Worm (Caenorhabditis elegans): ENCODE data around the gene ZK177.1.

DNA sequence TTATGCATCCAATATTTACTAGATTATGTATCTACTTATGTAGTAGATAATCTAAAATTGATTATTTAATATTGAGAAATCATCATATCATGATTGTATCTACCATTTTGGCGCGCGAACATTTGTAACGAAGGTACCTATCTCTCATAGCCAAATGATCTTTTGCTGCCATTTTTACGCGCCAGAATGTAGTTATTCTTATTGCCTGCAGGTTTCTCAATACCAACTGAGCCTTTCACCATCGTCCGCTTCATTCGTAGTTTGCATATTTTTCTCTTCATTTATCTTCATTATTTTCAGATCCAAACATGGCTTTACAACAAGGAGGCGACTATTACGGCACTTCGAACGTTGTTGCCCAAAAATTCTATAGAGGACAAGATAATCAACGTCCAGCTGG is at the start of gene ZK177.1:
- TF ChIP-seq T22C8.4 (GFP tag; IDR thresholded peaks at IDR 0.05) = no peak
- no peak for TF ChIP-seq ref-1 (GFP tag; conservative IDR thresholded peaks at IDR 0.05)

All from whole organism, midembryonic.